Worm (Caenorhabditis elegans): ENCODE results near the gene lec-11.

DNA sequence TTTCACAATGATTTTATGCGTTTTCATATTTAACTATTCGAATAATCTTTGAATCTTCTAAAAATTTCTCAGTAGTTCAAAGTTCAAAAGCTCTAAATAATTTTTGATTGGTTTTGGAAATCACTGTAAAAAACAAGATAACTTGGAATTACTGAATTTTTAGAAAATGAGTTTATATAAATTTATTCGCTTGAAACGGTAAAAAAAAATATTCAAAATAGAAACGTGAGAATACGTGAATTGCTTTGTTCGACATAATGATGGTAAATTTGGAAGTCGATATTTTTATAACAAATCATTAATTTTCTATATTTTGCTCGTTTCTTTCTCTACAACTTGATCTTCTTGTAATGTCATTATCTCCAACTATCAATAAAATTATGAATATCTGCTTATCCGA, 33.4 kb upstream of the lec-11 start, which contains the start of gene C01B10.44:
- TF ChIP-seq snpc-4 (tag; optimal IDR thresholded peaks at IDR 0.05), result no peak
- TF ChIP-seq unc-62 (GFP tag; optimal IDR thresholded peaks at IDR 0.05), result no peak
- TF ChIP-seq egl-27 (tag; optimal IDR thresholded peaks at IDR 0.05), result no peak
- TF ChIP-seq unc-55 (GFP tag; optimal IDR thresholded peaks at IDR 0.05), result no peak
- no peak for TF ChIP-seq ztf-11 (tag; optimal IDR thresholded peaks at IDR 0.05)
- no peak for TF ChIP-seq R02D3.7 (tag; optimal IDR thresholded peaks at IDR 0.05)
- TF ChIP-seq lin-13 (GFP tag; optimal IDR thresholded peaks at IDR 0.05), result no peak
- TF ChIP-seq aly-2 (tag; optimal IDR thresholded peaks at IDR 0.05), result no peak

Data from whole organism, L2 larva.